Worm (Caenorhabditis elegans): ENCODE measurements around the gene fbxa-182.

- TF ChIP-seq egl-27 (tag; optimal IDR thresholded peaks at IDR 0.05), result no peak
- no peak for TF ChIP-seq ztf-11 (tag; optimal IDR thresholded peaks at IDR 0.05)
- no peak for TF ChIP-seq lsy-2 (tag; optimal IDR thresholded peaks at IDR 0.05)
- no peak for TF ChIP-seq nhr-25 (tag; optimal IDR thresholded peaks at IDR 0.05)
- TF ChIP-seq nhr-11 (tag; optimal IDR thresholded peaks at IDR 0.05), result no peak
- no peak for TF ChIP-seq fos-1 (tag; optimal IDR thresholded peaks at IDR 0.05)
- TF ChIP-seq ama-1 (optimal IDR thresholded peaks at IDR 0.05), result no peak
- no peak for TF ChIP-seq aly-2 (tag; optimal IDR thresholded peaks at IDR 0.05)
- TF ChIP-seq blmp-1 (tag; optimal IDR thresholded peaks at IDR 0.05; ENCODE audit: insufficient read depth), result no peak
- no peak for TF ChIP-seq mab-5 (tag; optimal IDR thresholded peaks at IDR 0.05)
- no peak for TF ChIP-seq lin-11 (tag; optimal IDR thresholded peaks at IDR 0.05)
- no peak for TF ChIP-seq nhr-10 (tag; optimal IDR thresholded peaks at IDR 0.05)
- no peak for TF ChIP-seq mdl-1 (tag; optimal IDR thresholded peaks at IDR 0.05)
Measured at ce11 chrII:2418836-2419235, 6.3 kb upstream of the fbxa-182 start, which contains the start of gene fbxc-20.

All from whole organism, L2 larva.